Fruit fly (Drosophila melanogaster) whole organism, pupa: Measurements from ENCODE around the gene ATPsynO.

Source experiments
- CG12605 ChIP-seq: fragments of 200-800 bp; sonication (Bioruptor generic); IDR thresholded peaks from 2 replicates; pipeline ENCODE4 v1.3.6; 2022; ENCODE audit warnings: missing biosample characterization, missing genetic modification characterization
- CG17806 ChIP-seq: fragments of 200-800 bp; sonication (Bioruptor generic); optimal IDR thresholded peaks from 2 replicates; lab custom pipeline; 2018; ENCODE audit warnings: missing biosample characterization, mild to moderate bottlenecking, missing genetic modification characterization, moderate library complexity
- CG8159 ChIP-seq: fragments of 200-800 bp; sonication (Bioruptor generic); optimal IDR thresholded peaks from 3 replicates; lab custom pipeline; 2018; ENCODE audit warnings: missing biosample characterization, mild to moderate bottlenecking, missing genetic modification characterization, moderate library complexity

dm6 chr3R:15282982-15283809 is 17.8 kb downstream of the ATPsynO start:
- TF ChIP-seq CG17806 (tag; lab: Kevin White, UChicago) (no peak), CG12605 (GFP tag; lab: Robert Waterston, UW) (no peak), CG8159 (tag; lab: Kevin White, UChicago) (no peak)
